Fruit fly (Drosophila melanogaster) Kc167 (cell line): ENCODE data around the gene Tpc1.

ENCODE experiments used
- Myc ChIP-seq: fragments of >200 bp; optimal IDR thresholded peaks from 2 replicates; lab custom pipeline; 2017; ENCODE audit warnings: missing external identifiers
- Sin3A ChIP-seq: fragments of >200 bp; optimal IDR thresholded peaks from 2 replicates; lab custom pipeline; 2018; ENCODE audit warnings: missing external identifiers
- h ChIP-seq: fragments of >200 bp; optimal IDR thresholded peaks from 3 replicates; lab custom pipeline; 2018; ENCODE audit warnings: missing external identifiers
- insv ChIP-seq: fragments of >200 bp; optimal IDR thresholded peaks from 3 replicates; lab custom pipeline; 2018; ENCODE audit warnings: missing external identifiers
- psq ChIP-seq: fragments of >200 bp; optimal IDR thresholded peaks from 2 replicates; lab custom pipeline; 2017; ENCODE audit warnings: missing external identifiers
- ttk ChIP-seq: sonication (Bioruptor generic); optimal IDR thresholded peaks from 2 replicates; lab custom pipeline; 2017; ENCODE audit warnings: missing external identifiers

The Tpc1 gene

DNA sequence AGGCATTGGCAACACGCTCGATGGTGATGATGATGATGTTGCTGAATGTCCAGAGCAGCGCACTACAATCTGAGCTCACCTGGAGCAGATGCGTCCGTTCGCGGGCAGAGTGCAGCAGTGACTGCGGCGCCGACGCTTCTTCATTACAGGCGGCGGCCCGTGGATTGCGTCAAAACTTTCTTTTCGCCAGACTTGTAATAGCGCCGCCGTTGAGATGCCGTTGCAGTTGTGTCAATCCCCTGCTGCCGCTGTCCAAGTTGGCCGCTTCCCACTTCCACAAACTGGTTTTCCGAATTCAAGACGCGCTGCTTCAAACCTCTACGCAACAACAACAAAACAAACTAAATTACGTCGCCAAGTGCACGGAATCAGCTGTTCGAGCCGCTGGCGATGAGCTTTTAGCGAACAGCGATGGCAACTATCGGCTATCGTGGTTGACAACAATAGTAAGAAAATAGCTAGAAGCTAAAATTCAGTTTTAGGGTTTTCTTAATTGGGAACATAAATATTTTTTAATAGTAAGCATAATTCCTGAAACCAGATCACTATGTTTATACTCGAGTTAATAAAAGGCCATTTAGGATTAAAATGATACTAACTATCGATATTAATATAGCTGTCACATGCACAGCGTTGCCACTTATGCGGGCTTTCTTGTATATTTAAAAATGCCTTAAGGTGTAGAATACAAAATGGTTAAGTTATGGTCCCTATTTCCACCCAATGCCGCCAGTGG is at the start of gene Tpc1:
Gene Tpc1 (minus strand): TSS at position 365 of the 736 bp plus-strand sequence.
- TF ChIP-seq h (lab: Kevin White, UChicago) (no peak), psq (lab: Kevin White, UChicago) (no peak), Myc (lab: Kevin White, UChicago) (no peak), Sin3A (lab: Kevin White, UChicago) (no peak), insv (lab: Kevin White, UChicago) (no peak), ttk (no peak)

DNA sequence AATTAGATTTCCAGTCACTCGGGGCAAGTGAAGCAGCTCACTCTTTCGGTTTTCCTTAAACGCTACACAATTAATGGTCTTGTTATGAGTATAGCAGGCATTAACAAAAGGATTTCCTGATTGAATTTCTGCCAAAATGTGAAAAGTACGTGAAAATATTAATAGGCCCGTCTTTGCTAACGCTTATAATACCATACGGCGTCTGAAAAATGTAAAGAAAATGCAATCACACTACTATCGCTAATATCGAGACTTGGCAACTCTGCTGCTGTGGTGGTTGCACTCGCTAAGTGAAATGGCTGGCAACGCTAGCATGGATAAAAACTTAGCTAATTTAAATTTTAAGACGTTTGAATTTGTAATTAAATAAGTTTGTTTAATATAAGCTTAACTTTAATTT is 11.3 kb upstream of the Tpc1 start, which contains the start of gene CG6621:
Gene CG6621 (minus strand): TSS at position 205 of the 400 bp plus-strand sequence.
- TF ChIP-seq ttk (no peak), Myc (lab: Kevin White, UChicago) (no peak), h (lab: Kevin White, UChicago) (no peak), psq (lab: Kevin White, UChicago) (no peak), Sin3A (lab: Kevin White, UChicago) (no peak), insv (lab: Kevin White, UChicago) (no peak)

DNA sequence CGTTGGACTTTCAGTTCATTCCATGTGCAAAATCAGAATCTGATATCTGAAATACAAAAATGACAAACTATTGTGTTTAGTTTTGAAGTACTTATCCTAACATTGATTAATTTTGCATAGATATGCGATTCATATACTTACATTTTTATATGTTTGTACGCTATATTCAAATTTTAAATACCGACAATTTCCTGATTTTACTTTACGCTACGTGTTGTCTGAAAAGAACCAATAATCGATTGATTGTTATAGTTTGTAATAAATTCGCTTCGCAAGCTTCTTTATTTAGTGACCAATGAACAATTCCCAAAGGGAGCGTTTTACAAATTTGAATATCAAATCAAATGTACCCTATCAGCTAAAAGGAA is 7.5 kb upstream of the Tpc1 start, which contains the start of gene Ak3:
Gene Ak3 (minus strand): TSS at position 69 of the 368 bp plus-strand sequence.
- TF ChIP-seq h (lab: Kevin White, UChicago) (no peak), ttk (no peak), Sin3A (lab: Kevin White, UChicago) (no peak), insv (lab: Kevin White, UChicago) (no peak), Myc (lab: Kevin White, UChicago) (no peak), psq (lab: Kevin White, UChicago) (no peak)

DNA sequence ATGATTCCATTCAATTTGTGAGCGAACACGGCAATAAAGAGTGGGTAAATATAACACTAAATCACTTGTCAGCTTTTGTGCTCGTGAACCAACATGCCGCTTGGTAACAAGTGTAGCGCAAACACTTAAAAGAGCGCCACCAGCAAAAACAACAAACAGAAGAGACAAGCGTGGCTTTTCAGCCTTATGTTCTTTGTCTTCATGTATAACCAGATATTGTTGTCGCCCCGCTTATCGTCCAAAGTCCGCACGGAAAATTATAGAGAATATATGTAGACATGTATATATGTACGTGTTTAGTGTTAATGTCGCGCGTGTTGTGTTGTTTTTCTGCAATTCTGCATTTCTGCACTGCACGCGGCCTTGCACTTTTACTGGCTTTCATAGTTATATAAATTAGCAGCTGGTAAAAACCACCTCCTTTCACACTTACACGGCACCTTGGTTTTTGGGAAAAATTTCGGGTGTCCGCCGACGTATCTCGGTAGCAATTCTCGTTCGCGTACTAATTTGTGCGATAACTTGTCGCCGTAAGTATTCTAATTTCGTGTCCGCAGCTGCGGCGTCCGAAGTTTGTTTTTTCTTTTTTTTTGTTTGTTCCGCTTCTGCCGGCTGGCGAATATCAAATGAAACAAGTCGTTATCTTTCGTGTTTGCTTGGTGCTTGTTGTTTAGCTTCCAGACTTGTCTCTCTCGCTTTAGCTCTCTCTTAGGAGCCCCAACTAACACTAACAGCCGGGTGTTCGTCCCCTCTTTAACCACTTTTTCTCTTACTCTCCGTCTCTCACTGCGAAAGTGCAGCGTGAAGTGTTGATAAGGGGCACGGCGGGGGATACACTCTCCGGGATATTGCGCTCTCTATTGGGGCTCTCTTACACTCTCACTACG is 6.9 kb upstream of the Tpc1 start:
- TF ChIP-seq ttk (no peak), psq (lab: Kevin White, UChicago) (no peak), Sin3A (lab: Kevin White, UChicago) (no peak), h (lab: Kevin White, UChicago) (no peak), insv (lab: Kevin White, UChicago) (no peak), Myc (lab: Kevin White, UChicago) (no peak)

dm6 chr3R:10888300-10888632 is 6.3 kb upstream of the Tpc1 start:
- TF ChIP-seq h (lab: Kevin White, UChicago) (no peak), Myc (lab: Kevin White, UChicago) (no peak), psq (lab: Kevin White, UChicago) (no peak), ttk (no peak), Sin3A (lab: Kevin White, UChicago) (no peak), insv (lab: Kevin White, UChicago) (no peak)

- TF ChIP-seq Sin3A (lab: Kevin White, UChicago), result no peak
- TF ChIP-seq psq (lab: Kevin White, UChicago), result no peak
- no peak for TF ChIP-seq Myc (lab: Kevin White, UChicago)
- no peak for TF ChIP-seq insv (lab: Kevin White, UChicago)
- TF ChIP-seq h (lab: Kevin White, UChicago), result no peak
- TF ChIP-seq ttk, result no peak
Observed at dm6 chr3R:10886462-10887315, 4.7 kb upstream of the Tpc1 start.

dm6 chr3R:10885422-10886081 is 3.6 kb upstream of the Tpc1 start, which contains the start of gene Leash:
Gene Leash, plus strand, starts transcription at chr3R:10885540.
- TF ChIP-seq h (lab: Kevin White, UChicago) (no peak), insv (lab: Kevin White, UChicago) (no peak), Myc (lab: Kevin White, UChicago) (no peak), psq (lab: Kevin White, UChicago) (no peak), Sin3A (lab: Kevin White, UChicago) (no peak), ttk (no peak)

DNA sequence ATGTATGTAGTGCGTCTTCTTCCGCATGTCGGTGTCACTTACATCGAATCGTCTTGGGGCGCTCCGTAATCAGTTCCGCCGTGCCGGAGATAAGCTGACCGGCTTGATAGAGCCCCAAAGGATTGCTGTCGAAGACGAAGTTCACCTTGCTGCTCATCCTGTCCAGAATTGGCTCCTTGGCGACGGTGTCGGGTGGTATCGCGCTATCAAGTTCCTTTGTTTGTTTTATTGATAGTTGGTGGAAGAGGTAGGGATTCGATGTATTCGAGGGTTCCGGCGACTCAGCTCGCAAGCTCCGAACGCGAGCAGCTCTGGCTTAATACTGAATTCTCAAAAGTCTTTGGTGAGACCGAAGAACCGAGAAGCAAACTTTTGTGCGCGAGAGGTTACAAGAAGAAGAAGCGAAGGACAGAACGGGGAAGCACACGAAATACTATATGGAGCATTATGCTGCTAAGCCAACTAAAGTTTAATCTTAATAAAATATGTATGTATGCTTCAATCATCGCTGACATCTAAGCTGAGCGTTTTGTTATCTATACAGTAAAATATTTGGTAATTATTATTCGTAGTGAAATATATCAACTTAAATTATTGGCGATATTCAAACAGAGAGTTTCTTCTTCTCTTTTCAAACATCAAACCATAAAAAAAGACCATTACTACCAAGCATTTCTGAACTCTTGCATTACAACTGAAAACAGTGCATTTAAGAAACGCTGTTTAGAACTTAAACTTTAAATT is 2.9 kb upstream of the Tpc1 start, which contains the start of gene CG14696:
Gene CG14696 (minus strand): TSS at position 324 of the 744 bp plus-strand sequence.
- TF ChIP-seq psq (lab: Kevin White, UChicago), result no peak
- no peak for TF ChIP-seq h (lab: Kevin White, UChicago)
- no peak for TF ChIP-seq Myc (lab: Kevin White, UChicago)
- no peak for TF ChIP-seq ttk
- no peak for TF ChIP-seq Sin3A (lab: Kevin White, UChicago)
- TF ChIP-seq insv (lab: Kevin White, UChicago), result no peak

- TF ChIP-seq ttk (no peak), Myc (lab: Kevin White, UChicago) (no peak), h (lab: Kevin White, UChicago) (no peak), insv (lab: Kevin White, UChicago) (no peak), psq (lab: Kevin White, UChicago) (no peak), Sin3A (lab: Kevin White, UChicago) (no peak)
Observed at dm6 chr3R:10884031-10884677, 2.2 kb upstream of the Tpc1 start.
